Worm (Caenorhabditis elegans): ENCODE results near the gene frpr-14.

frpr-14 gene

ce11 chrII:689749-690148 is 39.0 kb downstream of the frpr-14 start, which contains the start of gene T02H6.4:
Gene T02H6.4 (plus strand): TSS chrII:690049.
- TF ChIP-seq mdl-1 (tag; optimal IDR thresholded peaks at IDR 0.05): no peak
- TF ChIP-seq madf-5 (GFP tag; IDR thresholded peaks at IDR 0.05): 0 out of 4 replicates have a peak, but pooled peaks of 1 of the 2 experiments have one; percentile 9

ce11 chrII:691550-691949 is 40.8 kb downstream of the frpr-14 start, which contains the start of gene T02H6.3:
Gene T02H6.3 (plus strand): TSS chrII:691850.
- TF ChIP-seq mxl-3 (GFP tag; optimal IDR thresholded peaks at IDR 0.05) (no peak), hlh-30 (tag; optimal IDR thresholded peaks at IDR 0.05; ENCODE audit: insufficient read depth) (no peak)

DNA sequence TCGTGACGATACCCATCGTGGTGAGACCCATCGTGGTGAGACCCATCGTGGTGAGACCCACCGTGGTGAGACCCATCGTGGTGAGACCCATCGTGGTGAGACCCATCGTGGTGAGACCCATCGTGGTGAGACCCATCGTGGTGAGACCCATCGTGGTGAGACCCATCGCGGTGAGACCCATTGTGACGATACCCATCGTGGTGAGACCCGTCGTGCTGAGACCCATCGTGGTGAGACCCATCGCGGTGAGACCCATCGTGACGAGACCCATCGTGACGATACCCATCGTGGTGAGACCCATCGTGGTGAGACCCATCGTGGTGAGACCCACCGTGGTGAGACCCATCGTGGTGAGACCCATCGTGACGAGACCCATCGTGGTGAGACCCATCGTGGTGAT is 44.3 kb downstream of the frpr-14 start:
- 0 out of 2 replicates have a peak, but pooled peaks have one; percentile 35 for TF ChIP-seq lin-1 (GFP tag; IDR thresholded peaks at IDR 0.05)
- peak; percentile 70 to 92; a peak in 3 of 4 replicates for TF ChIP-seq madf-5 (GFP tag; IDR thresholded peaks at IDR 0.05)
- peak; percentile 50 for TF ChIP-seq php-3 (GFP tag; IDR thresholded peaks at IDR 0.05)
- TF ChIP-seq F26F4.8 (GFP tag; conservative IDR thresholded peaks at IDR 0.05): 0 out of 2 replicates have a peak, but pooled peaks have one; percentile 63
- TF ChIP-seq set-16 (GFP tag; IDR thresholded peaks at IDR 0.05): peak; percentile 66
- peak; percentile 36; the same call in 1 of the 2 replicates for TF ChIP-seq vab-7 (GFP tag; IDR thresholded peaks at IDR 0.05)
- TF ChIP-seq madf-9 (GFP tag; conservative IDR thresholded peaks at IDR 0.05): peak; percentile 49; the same call in 1 of the 2 replicates
- 0 out of 2 replicates have a peak, but pooled peaks have one; percentile 54 for TF ChIP-seq D1046.2 (GFP tag; IDR thresholded peaks at IDR 0.05)
- TF ChIP-seq dmd-9 (GFP tag; IDR thresholded peaks at IDR 0.05): peak; percentile 65; the same call in 1 of the 2 replicates
- TF ChIP-seq lim-7 (GFP tag; IDR thresholded peaks at IDR 0.05): peak; percentile 73
- TF ChIP-seq tag-97 (GFP tag; IDR thresholded peaks at IDR 0.05): peak; percentile 74; the same call in 1 of the 2 replicates
- 0 out of 2 replicates have a peak, but pooled peaks have one; percentile 19 for TF ChIP-seq arid-1 (GFP tag; conservative IDR thresholded peaks at IDR 0.05)
- peak; percentile 89; the same call in 1 of the 2 replicates for TF ChIP-seq F44E2.7 (GFP tag; IDR thresholded peaks at IDR 0.05)
- TF ChIP-seq mdt-29 (GFP tag; IDR thresholded peaks at IDR 0.05): peak; percentile 68; the same call in 1 of the 2 replicates
- TF ChIP-seq dmd-8 (GFP tag; IDR thresholded peaks at IDR 0.05): peak; percentile 86; the same call in 1 of the 2 replicates
- TF ChIP-seq snpc-1.2 (GFP tag; IDR thresholded peaks at IDR 0.05): 0 out of 2 replicates have a peak, but pooled peaks have one; percentile 54
- peak; percentile 52; the same call in 1 of the 2 replicates for TF ChIP-seq ceh-44 (GFP tag; IDR thresholded peaks at IDR 0.05)
- 0 out of 2 replicates have a peak, but pooled peaks have one; percentile 47 for TF ChIP-seq mxl-2 (GFP tag; conservative IDR thresholded peaks at IDR 0.05)
- peak; percentile 86 for TF ChIP-seq egl-43 (GFP tag; IDR thresholded peaks at IDR 0.05)

- TF ChIP-seq mdt-29 (GFP tag; IDR thresholded peaks at IDR 0.05) (peak; percentile 55; the same call in 1 of the 2 replicates), egl-43 (GFP tag; IDR thresholded peaks at IDR 0.05) (peak; percentile 75), F26F4.8 (GFP tag; conservative IDR thresholded peaks at IDR 0.05) (peak; percentile 85; the same call in 1 of the 2 replicates), F44E2.7 (GFP tag; IDR thresholded peaks at IDR 0.05) (peak; percentile 83), ceh-44 (GFP tag; IDR thresholded peaks at IDR 0.05) (peak; percentile 63; the same call in 1 of the 2 replicates), dmd-8 (GFP tag; IDR thresholded peaks at IDR 0.05) (peak; percentile 73; the same call in 1 of the 2 replicates), zfp-3 (GFP tag; conservative IDR thresholded peaks at IDR 0.05) (0 out of 2 replicates have a peak, but pooled peaks have one; percentile 20), T26A8.4 (GFP tag; IDR thresholded peaks at IDR 0.05) (peak; percentile 53; the same call in 1 of the 2 replicates), Y105C5A.15 (GFP tag; IDR thresholded peaks at IDR 0.05) (peak; percentile 77; the same call in 1 of the 2 replicates), nhr-42 (GFP tag; IDR thresholded peaks at IDR 0.05) (peak; percentile 64; the same call in 1 of the 2 replicates), tra-1 (GFP tag; IDR thresholded peaks at IDR 0.05) (0 out of 2 replicates have a peak, but pooled peaks have one; percentile 7), arid-1 (GFP tag; conservative IDR thresholded peaks at IDR 0.05) (peak; percentile 54; the same call in 1 of the 2 replicates), mxl-2 (GFP tag; conservative IDR thresholded peaks at IDR 0.05) (peak; percentile 50; the same call in 1 of the 2 replicates), madf-5 (GFP tag; IDR thresholded peaks at IDR 0.05) (peak; percentile 81 to 89; a peak in 3 of 4 replicates), Y48G9A.11 (GFP tag; IDR thresholded peaks at IDR 0.05) (peak; percentile 17; the same call in 1 of the 2 replicates), lim-7 (GFP tag; IDR thresholded peaks at IDR 0.05) (peak; percentile 87), D1046.2 (GFP tag; IDR thresholded peaks at IDR 0.05) (peak; percentile 77; the same call in 1 of the 2 replicates), snpc-1.2 (GFP tag; IDR thresholded peaks at IDR 0.05) (0 out of 2 replicates have a peak, but pooled peaks have one; percentile 36), Y75B8A.6 (GFP tag; IDR thresholded peaks at IDR 0.05) (peak; percentile 59; the same call in 1 of the 2 replicates), dmd-6 (GFP tag; IDR thresholded peaks at IDR 0.05) (peak; percentile 16; the same call in 1 of the 2 replicates), set-16 (GFP tag; IDR thresholded peaks at IDR 0.05) (peak; percentile 91), madf-9 (GFP tag; conservative IDR thresholded peaks at IDR 0.05) (peak; percentile 69)
These were observed 46.2 kb downstream of the frpr-14 start for ce11 chrII:696776-697532.

Measured in whole organism, L4 larva.